Worm (Caenorhabditis elegans): ENCODE results near the gene Y52E8A.3.

Gene Y52E8A.3

ce11 chrII:4288572-4288971 is 18.2 kb downstream of the Y52E8A.3 start:
- TF ChIP-seq dsc-1 (tag; optimal IDR thresholded peaks at IDR 0.05) (peak; percentile 53), elt-2 (tag; optimal IDR thresholded peaks at IDR 0.05) (peak; percentile 52), nhr-28 (tag; optimal IDR thresholded peaks at IDR 0.05) (no peak), nhr-47 (tag; optimal IDR thresholded peaks at IDR 0.05) (no peak), unc-62 (GFP tag; optimal IDR thresholded peaks at IDR 0.05) (no peak), lin-14 (GFP tag; optimal IDR thresholded peaks at IDR 0.05) (peak; percentile 28), egl-27 (tag; optimal IDR thresholded peaks at IDR 0.05) (no peak), mep-1 (tag; optimal IDR thresholded peaks at IDR 0.05) (peak; percentile 2), elt-3 (tag; optimal IDR thresholded peaks at IDR 0.05) (peak in 1 of 6 experiments; percentile 32), pax-3 (tag; optimal IDR thresholded peaks at IDR 0.05) (peak; percentile 29), swsn-7 (tag; optimal IDR thresholded peaks at IDR 0.05) (no peak), nhr-85 (tag) (peak; percentile 66), lin-39 (tag; optimal IDR thresholded peaks at IDR 0.05) (no peak), lsy-2 (tag; optimal IDR thresholded peaks at IDR 0.05) (peak in 1 of 2 experiments; percentile 1), hlh-4 (tag; optimal IDR thresholded peaks at IDR 0.05) (no peak)

- TF ChIP-seq vab-15 (tag; optimal IDR thresholded peaks at IDR 0.05) (no peak), nhr-47 (tag; optimal IDR thresholded peaks at IDR 0.05) (no peak), nhr-20 (tag; optimal IDR thresholded peaks at IDR 0.05) (no peak), tlp-1 (tag; optimal IDR thresholded peaks at IDR 0.05) (no peak), rnt-1 (tag; optimal IDR thresholded peaks at IDR 0.05) (no peak), swsn-7 (tag; optimal IDR thresholded peaks at IDR 0.05) (no peak), skn-1 (tag; optimal IDR thresholded peaks at IDR 0.05) (no peak), ets-5 (GFP tag; IDR thresholded peaks at IDR 0.05) (no peak), nhr-28 (tag; optimal IDR thresholded peaks at IDR 0.05) (no peak)
Observed at ce11 chrII:4288111-4288510, 18.7 kb downstream of the Y52E8A.3 start, which contains the start of gene C01F1.6. TSS of gene C01F1.6 (minus strand) at chrII:4288211.

ce11 chrII:4286921-4287320 is 19.9 kb downstream of the Y52E8A.3 start:
- TF ChIP-seq F16B12.6 (tag; optimal IDR thresholded peaks at IDR 0.05) (no peak), nhr-28 (tag; optimal IDR thresholded peaks at IDR 0.05) (no peak), efl-1 (optimal IDR thresholded peaks at IDR 0.05) (no peak), efl-1 (GFP tag; optimal IDR thresholded peaks at IDR 0.05 in 1 of 2) (peak in 1 of 2 experiments; percentile 4), unc-130 (tag; optimal IDR thresholded peaks at IDR 0.05) (no peak), mab-9 (GFP tag; IDR thresholded peaks at IDR 0.05) (no peak), dpl-1 (GFP tag; optimal IDR thresholded peaks at IDR 0.05) (no peak)

DNA sequence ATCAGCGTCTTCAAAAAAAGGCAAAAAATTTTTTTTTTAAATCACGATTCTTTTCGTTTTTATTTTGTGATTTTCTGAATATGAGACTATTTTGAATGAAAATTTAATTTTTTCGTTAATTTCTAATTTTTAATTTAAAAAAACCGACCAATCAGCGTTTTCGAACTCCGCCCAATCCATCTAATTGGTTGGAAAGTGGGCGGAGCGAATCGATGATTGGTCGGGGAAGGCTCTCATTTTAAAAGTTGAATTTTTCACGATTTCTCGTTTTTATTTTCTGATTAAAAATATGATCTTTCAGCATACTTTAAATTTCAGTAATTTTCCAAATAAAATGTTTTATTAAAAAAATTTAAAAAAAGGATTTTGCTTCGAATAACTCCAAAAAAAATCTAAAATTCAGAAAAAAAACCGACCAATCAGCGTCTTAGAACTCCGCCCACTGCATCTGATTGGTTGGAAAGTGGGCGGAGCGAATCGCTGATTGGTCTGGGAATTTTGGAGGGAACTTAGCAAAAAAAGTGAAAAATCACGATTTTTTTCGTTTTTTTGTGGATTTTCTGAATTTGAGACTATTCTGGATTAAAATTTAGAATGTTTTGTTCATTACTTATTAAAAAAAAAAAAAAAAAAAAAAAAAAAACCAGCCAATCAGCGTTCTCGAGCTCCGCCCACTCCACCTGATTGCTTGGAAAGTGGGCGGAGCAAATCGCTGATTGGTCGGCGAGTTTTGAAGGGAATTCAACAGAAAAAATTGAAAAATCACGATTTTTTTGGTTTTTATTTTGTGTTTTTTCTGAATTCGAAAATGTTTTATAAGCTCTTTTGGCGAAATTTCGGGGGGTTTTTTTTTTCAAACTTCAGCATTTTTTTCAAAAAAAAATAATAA is 22.2 kb downstream of the Y52E8A.3 start:
- TF ChIP-seq F16B12.6 (tag; optimal IDR thresholded peaks at IDR 0.05) (no peak), nhr-237 (tag; optimal IDR thresholded peaks at IDR 0.05) (no peak), nhr-28 (tag; optimal IDR thresholded peaks at IDR 0.05) (no peak), lin-39 (tag; optimal IDR thresholded peaks at IDR 0.05) (no peak), fos-1 (tag; optimal IDR thresholded peaks at IDR 0.05) (no peak), unc-30 (tag; optimal IDR thresholded peaks at IDR 0.05) (no peak), mep-1 (tag; optimal IDR thresholded peaks at IDR 0.05) (no peak), irx-1 (tag; optimal IDR thresholded peaks at IDR 0.05) (no peak), fkh-4 (tag; optimal IDR thresholded peaks at IDR 0.05; ENCODE audit: borderline replicate concordance) (no peak), ceh-8 (GFP tag; optimal IDR thresholded peaks at IDR 0.05) (no peak), mdl-1 (tag; optimal IDR thresholded peaks at IDR 0.05) (no peak), C34B4.2 (tag; optimal IDR thresholded peaks at IDR 0.05) (no peak), swsn-7 (tag; optimal IDR thresholded peaks at IDR 0.05) (no peak), aly-2 (tag; optimal IDR thresholded peaks at IDR 0.05) (no peak), fkh-10 (GFP tag; optimal IDR thresholded peaks at IDR 0.05) (no peak), isw-1 (GFP tag; IDR thresholded peaks at IDR 0.05) (no peak), mef-2 (tag; optimal IDR thresholded peaks at IDR 0.05) (no peak)

Data from whole organism, L1 larva.